Fruit fly (Drosophila melanogaster): ENCODE results near the gene Spn28F.

Gene Spn28F

DNA sequence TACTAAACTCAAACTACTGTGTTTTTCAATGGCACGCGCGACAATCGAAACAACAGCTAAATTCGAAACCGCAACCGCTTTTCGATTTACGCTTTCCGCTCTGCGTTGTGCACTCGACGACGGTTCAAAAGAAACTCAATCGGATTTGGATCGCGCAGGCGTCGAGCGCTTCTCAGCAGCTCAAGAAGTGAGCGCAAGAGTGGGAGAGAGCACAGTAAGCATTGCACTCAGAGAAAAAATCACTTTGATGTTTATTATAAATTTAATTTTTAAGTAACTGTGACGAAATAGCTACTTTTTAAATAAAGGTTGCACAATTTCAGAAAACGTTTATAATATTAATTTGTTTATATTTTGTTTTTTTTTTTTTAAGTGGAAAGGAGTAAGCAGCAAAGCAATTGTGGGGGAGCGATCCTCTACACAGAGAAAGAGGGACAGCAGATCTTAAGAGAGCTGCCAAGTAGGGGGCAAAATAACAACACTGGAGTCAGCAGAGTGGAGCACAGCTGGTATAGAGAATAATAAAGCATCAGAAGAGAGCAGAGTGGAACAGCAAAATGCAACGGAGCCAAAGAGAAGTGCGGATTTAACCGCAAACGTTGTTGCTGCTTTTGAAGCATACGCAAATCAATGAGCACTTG lies 36.1 kb upstream of the Spn28F start (continued):
- TF ChIP-seq CG14667 (GFP tag; IDR thresholded peaks at IDR 0.05): peak; percentile 98; the same call in 1 of the 2 replicates
- TF ChIP-seq CG12071 (GFP tag; optimal IDR thresholded peaks at IDR 0.05): peak; percentile 88
- TF ChIP-seq Opbp (GFP tag; IDR thresholded peaks at IDR 0.05; ENCODE audit: partially characterized antibody): 0 out of 3 replicates have a peak, but pooled peaks have one; percentile 44
- TF ChIP-seq CG31224 (GFP tag; IDR thresholded peaks at IDR 0.05): peak; percentile 94
- TF ChIP-seq wdn (GFP tag; IDR thresholded peaks at IDR 0.05): peak; percentile 95
- TF ChIP-seq Gsc (GFP tag; IDR thresholded peaks at IDR 0.05): no peak; the same call in 1 of the 2 replicates
- peak; percentile 99 for TF ChIP-seq CG17361 (GFP tag; IDR thresholded peaks at IDR 0.05)
- peak; percentile 99 for TF ChIP-seq gcm (GFP tag; optimal IDR thresholded peaks at IDR 0.05)
- no peak for TF ChIP-seq cad (GFP tag; optimal IDR thresholded peaks at IDR 0.05)
- peak; percentile 99 for TF ChIP-seq gce (GFP tag; IDR thresholded peaks at IDR 0.05)
- no peak for TF ChIP-seq CG13287 (GFP tag; IDR thresholded peaks at IDR 0.05; ENCODE audit: partially characterized antibody)
- peak; percentile 94 for TF ChIP-seq Lhr (GFP tag; optimal IDR thresholded peaks at IDR 0.05)
- peak; percentile 98 for TF ChIP-seq CoRest (tag; optimal IDR thresholded peaks at IDR 0.05)
- peak; percentile 89 for TF ChIP-seq CG10274 (GFP tag; optimal IDR thresholded peaks at IDR 0.05)
- TF ChIP-seq CG14965 (GFP tag; optimal IDR thresholded peaks at IDR 0.05; ENCODE audit: borderline replicate concordance): peak; percentile 68
- peak; percentile 93 for TF ChIP-seq cwo (GFP tag; optimal IDR thresholded peaks at IDR 0.05)
- TF ChIP-seq CG4328 (GFP tag; optimal IDR thresholded peaks at IDR 0.05): peak; percentile 91
- peak; percentile 93 for TF ChIP-seq CG7987 (GFP tag; optimal IDR thresholded peaks at IDR 0.05)
- TF ChIP-seq CG10959 (GFP tag; IDR thresholded peaks at IDR 0.05): peak; percentile 99
- peak; percentile 85 for TF ChIP-seq disco-r (GFP tag; optimal IDR thresholded peaks at IDR 0.05)
- TF ChIP-seq CG14860 (GFP tag; IDR thresholded peaks at IDR 0.05; ENCODE audit: partially characterized antibody): no peak
- peak; percentile 99 for TF ChIP-seq CG1602 (GFP tag; optimal IDR thresholded peaks at IDR 0.05)
- TF ChIP-seq CG15011 (GFP tag; optimal IDR thresholded peaks at IDR 0.05): peak; percentile 94
- TF ChIP-seq dati (GFP tag; IDR thresholded peaks at IDR 0.05): peak; percentile 97
- TF ChIP-seq CG2889 (GFP tag; IDR thresholded peaks at IDR 0.05): peak; percentile 98
- TF ChIP-seq fd3F (GFP tag; optimal IDR thresholded peaks at IDR 0.05): peak; percentile 92
- TF ChIP-seq cg (GFP tag; optimal IDR thresholded peaks at IDR 0.05): no peak
- TF ChIP-seq CG31441 (GFP tag; IDR thresholded peaks at IDR 0.05): peak; percentile 99
- TF ChIP-seq CG14014 (GFP tag; IDR thresholded peaks at IDR 0.05): peak; percentile 98
- TF ChIP-seq Ets97D (GFP tag; optimal IDR thresholded peaks at IDR 0.05): peak; percentile 83
- TF ChIP-seq HLH54F (GFP tag; optimal IDR thresholded peaks at IDR 0.05): peak; percentile 80
- TF ChIP-seq caup (GFP tag; optimal IDR thresholded peaks at IDR 0.05; ENCODE audit: severe bottlenecking): peak; percentile 94
- peak; percentile 88 for TF ChIP-seq Usf (GFP tag; optimal IDR thresholded peaks at IDR 0.05)
- peak; percentile 98 for TF ChIP-seq Oli (tag; optimal IDR thresholded peaks at IDR 0.05)
- TF ChIP-seq tup (GFP tag; optimal IDR thresholded peaks at IDR 0.05): peak; percentile 97
- TF ChIP-seq bsh (GFP tag; optimal IDR thresholded peaks at IDR 0.05): peak; percentile 97 to 99
- peak; percentile 85 for TF ChIP-seq CG18011 (GFP tag; optimal IDR thresholded peaks at IDR 0.05)
- peak; percentile 95 for TF ChIP-seq CG3065 (GFP tag; optimal IDR thresholded peaks at IDR 0.05)
- TF ChIP-seq Bgb (GFP tag; IDR thresholded peaks at IDR 0.05; ENCODE audit: partially characterized antibody): no peak
- TF ChIP-seq CG3838 (GFP tag; optimal IDR thresholded peaks at IDR 0.05): peak; percentile 95
- peak; percentile 98 for TF ChIP-seq phol (tag; optimal IDR thresholded peaks at IDR 0.05)
- TF ChIP-seq Deaf1 (tag; optimal IDR thresholded peaks at IDR 0.05): peak; percentile 78
- peak; percentile 96 for TF ChIP-seq CG16815 (GFP tag; optimal IDR thresholded peaks at IDR 0.05)
- peak; percentile 99 for TF ChIP-seq ase (GFP tag; IDR thresholded peaks at IDR 0.05)
- TF ChIP-seq gem (tag; optimal IDR thresholded peaks at IDR 0.05): peak; percentile 99
- peak; percentile 98 for TF ChIP-seq CG12104 (GFP tag; optimal IDR thresholded peaks at IDR 0.05)
- peak; percentile 95 for TF ChIP-seq Lim3 (GFP tag; IDR thresholded peaks at IDR 0.05)
- peak; percentile 98 for TF ChIP-seq H2.0 (GFP tag; IDR thresholded peaks at IDR 0.05)
- peak; percentile 99 for TF ChIP-seq CG10979 (tag; optimal IDR thresholded peaks at IDR 0.05)
